Worm (Caenorhabditis elegans): Measurements from ENCODE around the gene tmd-2.

The tmd-2 gene

ce11 chrV:8348959-8349389, 14.5 kb downstream of the tmd-2 start (continued):
- no peak for TF ChIP-seq F57A8.1 (GFP tag; optimal IDR thresholded peaks at IDR 0.05)
- TF ChIP-seq F55B11.4 (tag; optimal IDR thresholded peaks at IDR 0.05; ENCODE audit: borderline replicate concordance, insufficient read depth): no peak
- TF ChIP-seq Y53G8AR.9 (GFP tag; conservative IDR thresholded peaks at IDR 0.05): peak; percentile 85
- peak; percentile 10 for TF ChIP-seq dpl-1 (GFP tag; optimal IDR thresholded peaks at IDR 0.05)
- TF ChIP-seq sdz-38 (tag; optimal IDR thresholded peaks at IDR 0.05): peak; percentile 54
- no peak for TF ChIP-seq nhr-120 (GFP tag; IDR thresholded peaks at IDR 0.05)
- no peak for TF ChIP-seq Y53F4B.3 (GFP tag; IDR thresholded peaks at IDR 0.05)
- peak; percentile 10 for TF ChIP-seq rpc-1 (optimal IDR thresholded peaks at IDR 0.05)
- TF ChIP-seq rpc-1 (tag; optimal IDR thresholded peaks at IDR 0.05): peak; percentile 18
- no peak for TF ChIP-seq ccch-3 (GFP tag; optimal IDR thresholded peaks at IDR 0.05)
- peak; percentile 79 for TF ChIP-seq xnd-1 (tag; optimal IDR thresholded peaks at IDR 0.05)
- 0 out of 2 replicates have a peak, but pooled peaks have one; percentile 32 for TF ChIP-seq cebp-2 (GFP tag; IDR thresholded peaks at IDR 0.05)
- peak; percentile 92 for TF ChIP-seq nfyb-1 (GFP tag; IDR thresholded peaks at IDR 0.05)
- TF ChIP-seq mes-4 (tag; optimal IDR thresholded peaks at IDR 0.05): peak; percentile 49
- TF ChIP-seq aptf-3 (GFP tag; IDR thresholded peaks at IDR 0.05): peak; percentile 61; the same call in 1 of the 2 replicates
- TF ChIP-seq nfya-1 (tag; optimal IDR thresholded peaks at IDR 0.05; ENCODE audit: borderline replicate concordance, insufficient read depth): no peak
- peak; percentile 95 for TF ChIP-seq ama-1 (optimal IDR thresholded peaks at IDR 0.05)
- peak; percentile 30 to 43 for TF ChIP-seq ama-1 (GFP tag; optimal IDR thresholded peaks at IDR 0.05)
- peak; percentile 97 for TF ChIP-seq hmg-1.2 (GFP tag; IDR thresholded peaks at IDR 0.05)
- TF ChIP-seq bed-1 (GFP tag; IDR thresholded peaks at IDR 0.05): no peak
- peak; percentile 84 for TF ChIP-seq tbp1 (GFP tag; optimal IDR thresholded peaks at IDR 0.05)
- TF ChIP-seq die-1 (tag; optimal IDR thresholded peaks at IDR 0.05): peak; percentile 55
- TF ChIP-seq hlh-26 (GFP tag; conservative IDR thresholded peaks at IDR 0.05): no peak
- peak; percentile 15 for TF ChIP-seq B0035.1 (tag; optimal IDR thresholded peaks at IDR 0.05)
- peak; percentile 94 for TF ChIP-seq F23B12.7 (tag; optimal IDR thresholded peaks at IDR 0.05; ENCODE audit: insufficient read depth)
- TF ChIP-seq gei-17 (GFP tag; optimal IDR thresholded peaks at IDR 0.05): peak; percentile 65
- peak; percentile 17 for TF ChIP-seq somi-1 (GFP tag; optimal IDR thresholded peaks at IDR 0.05)
- no peak for TF ChIP-seq hlh-12 (tag; optimal IDR thresholded peaks at IDR 0.05)
- peak; percentile 65; the same call in 1 of the 2 replicates for TF ChIP-seq K11D2.4 (GFP tag; IDR thresholded peaks at IDR 0.05)
- no peak for TF ChIP-seq zfh-2 (GFP tag; conservative IDR thresholded peaks at IDR 0.05)
- peak; percentile 67; the same call in 1 of the 2 replicates for TF ChIP-seq madf-3 (GFP tag; IDR thresholded peaks at IDR 0.05)
- TF ChIP-seq cebp-1 (GFP tag; IDR thresholded peaks at IDR 0.05): no peak
- TF ChIP-seq cebp-1 (tag; optimal IDR thresholded peaks at IDR 0.05): peak; percentile 76
- peak; percentile 81 for TF ChIP-seq lin-40 (tag; optimal IDR thresholded peaks at IDR 0.05)
- TF ChIP-seq zim-3 (tag; optimal IDR thresholded peaks at IDR 0.05): peak; percentile 0
- 0 out of 2 replicates have a peak, but pooled peaks have one; percentile 16 for TF ChIP-seq bed-2 (GFP tag; IDR thresholded peaks at IDR 0.05)
- TF ChIP-seq D2030.7 (GFP tag; IDR thresholded peaks at IDR 0.05): peak; percentile 95
- peak; percentile 68 for TF ChIP-seq akir-1 (GFP tag; optimal IDR thresholded peaks at IDR 0.05)
- no peak for TF ChIP-seq Y67H2A.10 (GFP tag; conservative IDR thresholded peaks at IDR 0.05)
- TF ChIP-seq lin-26 (GFP tag; IDR thresholded peaks at IDR 0.05): peak; percentile 54
- peak; percentile 89 for TF ChIP-seq hsf-1 (GFP tag; IDR thresholded peaks at IDR 0.05)
- no peak for TF ChIP-seq nhr-27 (tag; optimal IDR thresholded peaks at IDR 0.05)
- TF ChIP-seq sptf-2 (GFP tag; optimal IDR thresholded peaks at IDR 0.05): peak; percentile 93
- TF ChIP-seq attf-3 (GFP tag; conservative IDR thresholded peaks at IDR 0.05): 0 out of 2 replicates have a peak, but pooled peaks have one; percentile 29
- TF ChIP-seq B0261.1 (tag; optimal IDR thresholded peaks at IDR 0.05): peak; percentile 42
- TF ChIP-seq efl-1 (GFP tag; optimal IDR thresholded peaks at IDR 0.05): peak; percentile 19
- no peak for TF ChIP-seq mel-28 (tag; optimal IDR thresholded peaks at IDR 0.05; ENCODE audit: borderline replicate concordance)
- no peak for TF ChIP-seq sea-2 (GFP tag; IDR thresholded peaks at IDR 0.05)
- peak; percentile 34 for TF ChIP-seq ets-4 (GFP tag; optimal IDR thresholded peaks at IDR 0.05)
- no peak for TF ChIP-seq lag-1 (GFP tag; IDR thresholded peaks at IDR 0.05)

Data from whole organism, young adult.